Worm (Caenorhabditis elegans) whole organism, mixed stage, embryonic: ENCODE results near the gene Y43E12A.2.

ENCODE experiments used
- bed-3 ChIP-seq: fragments of 200-800 bp; sonication (Bioruptor generic); optimal IDR thresholded peaks from 3 replicates; lab custom pipeline; 2018; ENCODE audit warnings: mild to moderate bottlenecking, missing genetic modification characterization, moderate library complexity, missing compliant biosample characterization
- elt-3 ChIP-seq: fragments of 150-350 bp; optimal IDR thresholded peaks from 2 replicates; lab custom pipeline; 2014; ENCODE audit warnings: missing biosample characterization, missing genetic modification characterization
- mab-5 ChIP-seq: fragments of 150-350 bp; optimal IDR thresholded peaks from 2 replicates; lab custom pipeline; 2014; ENCODE audit warnings: missing biosample characterization, missing genetic modification characterization
- mep-1 ChIP-seq: fragments of 150-350 bp; optimal IDR thresholded peaks from 2 replicates; lab custom pipeline; 2017; ENCODE audit warnings: missing biosample characterization, missing genetic modification reagents, missing genetic modification characterization, inconsistent platforms
- snpc-4 ChIP-seq: fragments of 150-350 bp; optimal IDR thresholded peaks from 2 replicates; lab custom pipeline; 2014; ENCODE audit warnings: missing biosample characterization, missing genetic modification characterization
- sptf-1 ChIP-seq: sonication (generic microtip); optimal IDR thresholded peaks from 2 replicates; lab custom pipeline; 2017; ENCODE audit warnings: mild to moderate bottlenecking, missing genetic modification characterization, moderate library complexity, missing compliant biosample characterization
- ztf-11 ChIP-seq: fragments of 150-350 bp; optimal IDR thresholded peaks from 2 replicates; lab custom pipeline; 2014; ENCODE audit warnings: missing biosample characterization, missing genetic modification characterization

DNA sequence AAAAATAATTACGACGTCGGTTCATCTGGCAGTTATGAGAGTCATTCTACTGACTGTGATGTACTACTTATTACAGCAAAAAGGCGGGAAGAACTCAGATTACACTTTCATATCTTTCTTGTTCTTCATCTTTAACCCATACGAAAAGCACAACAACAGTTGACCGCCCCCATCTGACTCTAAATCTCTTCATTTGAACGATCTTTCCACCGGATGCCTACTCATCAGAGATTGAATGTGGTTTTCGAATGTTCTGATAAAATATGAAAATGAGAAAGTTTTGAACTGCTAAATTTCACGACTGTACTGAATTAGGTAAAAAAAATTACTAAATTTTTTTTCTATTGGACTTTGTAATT, 23.7 kb upstream of the Y43E12A.2 start, which contains the start of gene sri-19:
- TF ChIP-seq ztf-11: no peak
- TF ChIP-seq bed-3 (GFP tag; lab: Kevin White, UChicago): no peak
- TF ChIP-seq mep-1: no peak
- no peak for TF ChIP-seq sptf-1 (tag; lab: Kevin White, UChicago)
- TF ChIP-seq mab-5: no peak
- no peak for TF ChIP-seq snpc-4 (tag; lab: Kevin White, UChicago)
- no peak for TF ChIP-seq elt-3
